Fruit fly (Drosophila melanogaster) whole organism, pupa: ENCODE measurements around the gene Mst27D.

ENCODE experiments used
- CG13204 ChIP-seq: fragments of 200-800 bp; sonication (Bioruptor generic); optimal IDR thresholded peaks from 2 replicates; lab custom pipeline; 2018; ENCODE audit warnings: missing biosample characterization, mild to moderate bottlenecking, missing genetic modification characterization, moderate library complexity
- CG8159 ChIP-seq: fragments of 200-800 bp; sonication (Bioruptor generic); optimal IDR thresholded peaks from 3 replicates; lab custom pipeline; 2018; ENCODE audit warnings: missing biosample characterization, mild to moderate bottlenecking, missing genetic modification characterization, moderate library complexity

DNA sequence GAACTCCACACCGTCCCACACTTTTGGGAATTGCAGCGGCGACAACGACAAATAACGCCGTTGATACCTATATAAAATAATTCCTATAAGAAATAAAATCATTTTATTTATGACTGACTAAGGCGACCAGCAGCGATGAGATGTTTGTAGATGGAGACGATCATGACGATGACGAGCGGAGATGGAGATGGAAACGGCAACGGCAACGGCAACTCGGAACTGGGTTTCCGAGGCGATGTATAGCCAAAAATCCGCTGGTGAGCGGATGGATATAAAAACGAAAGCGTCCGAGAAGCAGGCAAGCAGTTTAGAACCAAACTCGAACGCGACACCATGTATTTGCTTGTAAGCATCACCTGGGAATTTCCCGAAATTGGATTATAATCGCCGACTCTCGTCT lies 39.3 kb downstream of the Mst27D start, which contains the start of gene Pcp:
- TF ChIP-seq CG13204 (GFP tag; lab: Kevin White, UChicago), result no peak
- no peak for TF ChIP-seq CG8159 (tag; lab: Kevin White, UChicago)
